Fruit fly (Drosophila melanogaster) S2 (cell line): ENCODE measurements around the gene CG5116.

Source experiments
- CG8478 ChIP-seq: fragments of >200 bp; optimal IDR thresholded peaks from 2 replicates; lab custom pipeline; 2018
- CTCF ChIP-seq, 2 experiments: fragments of >200 bp; optimal IDR thresholded peaks; 2 replicates each; lab custom pipeline; 2018

The CG5116 gene

dm6 chr3R:25495753-25496152 is 12.9 kb downstream of the CG5116 start:
- TF ChIP-seq CTCF (optimal IDR thresholded peaks at IDR 0.05; lab: Kevin White, UChicago): no peak
- no peak for TF ChIP-seq CG8478

dm6 chr3R:25504891-25505290 is 22.0 kb downstream of the CG5116 start, which contains the start of gene CG5107:
TSS of gene CG5107 (plus strand) at chr3R:25505191.
- TF ChIP-seq CTCF (optimal IDR thresholded peaks at IDR 0.05; lab: Kevin White, UChicago): no peak

- no peak for TF ChIP-seq CG8478
- TF ChIP-seq CTCF (optimal IDR thresholded peaks at IDR 0.05; lab: Kevin White, UChicago): no peak
Measured at dm6 chr3R:25505975-25506374, 23.1 kb downstream of the CG5116 start, which contains the start of gene CG5111. TSS of gene CG5111 (plus strand) at chr3R:25506275.

dm6 chr3R:25512750-25513149 is 29.9 kb downstream of the CG5116 start:
- no peak for TF ChIP-seq CG8478
- no peak for TF ChIP-seq CTCF (optimal IDR thresholded peaks at IDR 0.05; lab: Kevin White, UChicago)

DNA sequence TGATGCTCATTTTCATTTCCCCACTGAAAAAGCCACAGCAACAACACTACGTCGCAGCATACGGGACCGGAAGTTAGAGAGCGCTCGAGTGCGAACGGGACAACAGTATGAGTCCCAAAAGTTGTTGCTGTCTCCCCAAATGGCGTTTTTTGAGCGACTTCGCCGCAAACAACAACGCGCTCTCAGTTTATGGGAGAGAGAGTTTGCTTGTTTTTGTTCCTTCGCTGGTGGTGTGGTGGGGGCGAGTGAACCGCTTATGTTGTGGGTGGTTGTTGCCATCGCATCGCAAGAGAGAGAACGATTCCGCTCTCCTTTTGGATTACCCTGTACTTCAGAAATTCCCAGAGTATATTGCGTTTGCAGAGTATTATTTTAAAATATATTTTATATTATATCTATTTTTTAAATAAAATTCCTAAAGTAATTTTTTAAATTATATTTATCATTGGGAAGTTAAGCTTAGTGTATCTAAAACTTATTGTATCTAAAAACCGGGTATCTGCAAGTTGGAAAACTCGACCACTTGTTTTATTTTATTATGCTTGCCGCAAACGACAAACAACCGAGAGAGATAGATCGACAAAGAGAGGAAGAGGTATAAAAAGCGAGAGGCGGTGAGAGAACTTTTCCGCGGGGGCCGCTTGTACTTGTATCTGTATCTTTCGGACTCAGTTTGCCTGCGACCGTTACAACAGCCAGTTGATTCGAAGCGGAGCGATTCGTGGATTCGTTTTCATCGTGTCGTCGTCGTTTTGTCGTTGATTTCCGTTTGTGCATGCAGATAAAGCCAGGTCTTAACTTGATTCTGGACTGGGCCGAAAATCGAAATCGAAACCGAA is 32.8 kb downstream of the CG5116 start, which contains the start of gene msi:
msi (plus strand) TSS at position 669 of the 839 bp plus-strand sequence.
- TF ChIP-seq CTCF (optimal IDR thresholded peaks at IDR 0.05; lab: Kevin White, UChicago) (no peak), CG8478 (no peak)

DNA sequence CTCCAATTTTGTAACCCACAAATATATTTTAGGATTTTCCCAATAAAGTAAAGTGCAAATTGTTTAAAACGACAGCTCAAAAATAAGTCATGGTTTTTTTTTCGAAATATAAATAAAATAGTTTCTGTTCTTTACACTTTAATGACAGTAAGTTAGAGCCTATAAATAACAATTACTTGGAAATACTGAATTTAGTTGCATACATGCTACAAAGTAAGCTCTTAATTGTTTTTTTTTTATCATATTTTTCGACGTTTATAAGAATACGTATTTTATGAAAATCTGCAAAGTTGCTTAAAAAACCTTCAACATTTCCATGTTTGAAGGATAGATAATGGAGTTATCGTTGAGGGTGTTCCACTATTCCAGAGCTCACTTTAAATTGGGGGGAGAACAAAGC is 34.6 kb downstream of the CG5116 start:
- TF ChIP-seq CG8478 (no peak), CTCF (optimal IDR thresholded peaks at IDR 0.05; lab: Kevin White, UChicago) (no peak)

DNA sequence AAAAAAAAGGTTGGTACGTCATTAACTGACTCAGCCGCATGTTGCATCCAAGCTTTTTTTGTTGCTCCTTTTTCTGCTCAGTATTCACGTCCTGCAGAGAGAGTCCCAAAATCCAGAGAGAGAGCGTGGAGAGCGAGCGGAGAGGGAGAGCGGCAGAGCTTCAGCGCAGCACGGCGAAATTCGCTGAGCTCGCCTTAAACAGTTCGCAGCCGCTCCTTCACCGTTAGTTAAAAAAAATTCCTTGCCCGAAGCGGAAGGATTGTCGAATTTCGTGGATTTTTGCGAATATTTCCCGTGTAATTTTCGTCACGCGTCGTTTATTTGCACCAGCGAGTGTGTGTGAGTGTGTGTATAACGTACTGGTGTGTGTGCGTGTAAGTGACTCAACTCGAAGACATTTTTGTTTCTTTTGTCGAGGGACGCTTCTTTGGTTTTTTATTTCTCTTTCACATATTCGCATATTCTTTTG is 35.2 kb downstream of the CG5116 start:
- TF ChIP-seq CG8478 (no peak), CTCF (optimal IDR thresholded peaks at IDR 0.05; lab: Kevin White, UChicago) (no peak)

dm6 chr3R:25518584-25518983 is 35.7 kb downstream of the CG5116 start:
- no peak for TF ChIP-seq CG8478
- TF ChIP-seq CTCF (optimal IDR thresholded peaks at IDR 0.05; lab: Kevin White, UChicago): no peak

dm6 chr3R:25519465-25520071 is 36.7 kb downstream of the CG5116 start:
- TF ChIP-seq CG8478 (no peak), CTCF (optimal IDR thresholded peaks at IDR 0.05; lab: Kevin White, UChicago) (no peak)

DNA sequence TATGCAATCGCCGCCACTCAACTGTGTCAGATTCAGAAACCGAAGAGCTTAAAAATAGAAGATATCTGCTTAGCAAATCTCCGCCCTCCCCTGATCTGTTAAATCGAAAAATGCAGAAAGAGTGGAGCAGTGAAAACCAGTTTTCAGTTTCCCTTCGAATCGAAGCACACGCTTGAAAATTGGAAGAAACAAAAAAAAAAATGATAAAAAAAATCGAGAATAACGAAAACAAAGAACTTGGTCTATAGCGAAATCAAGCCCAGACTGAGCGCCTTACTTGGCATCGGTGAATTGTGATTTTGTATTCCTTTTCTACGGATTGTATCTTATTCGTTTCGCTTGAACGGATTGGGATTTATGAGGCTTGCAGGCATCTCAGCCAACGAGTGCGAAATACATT is 46.4 kb downstream of the CG5116 start:
- TF ChIP-seq CTCF (optimal IDR thresholded peaks at IDR 0.05; lab: Kevin White, UChicago) (no peak), CG8478 (no peak)

DNA sequence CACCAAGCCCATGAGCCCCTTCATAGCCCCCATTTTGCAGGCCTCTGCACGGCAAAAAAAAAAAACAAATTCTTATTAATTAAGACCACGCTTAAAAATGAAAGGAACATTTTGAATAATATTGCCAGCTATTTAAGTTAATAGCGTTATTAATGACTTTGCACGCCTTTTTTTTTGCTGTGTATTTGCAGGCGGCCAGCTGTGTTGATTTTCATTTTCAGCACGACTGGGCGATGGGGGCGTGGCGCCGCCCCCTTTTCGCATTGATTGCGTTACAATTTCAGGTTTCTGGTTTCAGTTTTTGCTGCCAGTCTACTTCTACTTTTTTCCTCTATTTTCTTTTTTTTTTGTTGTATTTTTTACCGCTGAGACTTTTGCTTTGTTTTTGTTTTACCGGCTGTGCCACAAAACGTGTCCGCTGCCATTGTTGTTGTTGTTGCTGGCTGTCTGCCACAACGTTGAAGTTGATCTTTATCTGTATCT is 49.0 kb downstream of the CG5116 start:
- no peak for TF ChIP-seq CTCF (optimal IDR thresholded peaks at IDR 0.05; lab: Kevin White, UChicago)

dm6 chr3R:25532406-25533225 is 49.7 kb downstream of the CG5116 start:
- no peak for TF ChIP-seq CG8478
- no peak for TF ChIP-seq CTCF (optimal IDR thresholded peaks at IDR 0.05; lab: Kevin White, UChicago)
